Fruit fly (Drosophila melanogaster) whole organism, pupa: ENCODE measurements around the gene ush.

Experiments
- CG10348 ChIP-seq: fragments of 200-800 bp; sonication (Bioruptor generic); IDR thresholded peaks from 2 replicates; pipeline ENCODE4 v1.3.6; 2022; ENCODE audit warnings: missing biosample characterization, missing genetic modification characterization
- CG12605 ChIP-seq: fragments of 200-800 bp; sonication (Bioruptor generic); IDR thresholded peaks from 2 replicates; pipeline ENCODE4 v1.3.6; 2022; ENCODE audit warnings: missing biosample characterization, missing genetic modification characterization
- CG13204 ChIP-seq: fragments of 200-800 bp; sonication (Bioruptor generic); optimal IDR thresholded peaks from 2 replicates; lab custom pipeline; 2018; ENCODE audit warnings: missing biosample characterization, mild to moderate bottlenecking, missing genetic modification characterization, moderate library complexity
- CG14655 ChIP-seq: fragments of 200-800 bp; sonication (Bioruptor generic); optimal IDR thresholded peaks from 3 replicates; lab custom pipeline; 2017; ENCODE audit warnings: mild to moderate bottlenecking, missing biosample characterization, missing genetic modification reagents, missing genetic modification characterization
- CG15710 ChIP-seq: fragments of 200-800 bp; sonication (Bioruptor generic); optimal IDR thresholded peaks from 2 replicates; lab custom pipeline; 2018; ENCODE audit warnings: missing biosample characterization, mild to moderate bottlenecking, missing genetic modification characterization, moderate library complexity
- CG17806 ChIP-seq: fragments of 200-800 bp; sonication (Bioruptor generic); optimal IDR thresholded peaks from 2 replicates; lab custom pipeline; 2018; ENCODE audit warnings: missing biosample characterization, mild to moderate bottlenecking, missing genetic modification characterization, moderate library complexity
- CG32121 ChIP-seq: fragments of 200-800 bp; sonication (Bioruptor generic); IDR thresholded peaks from 2 replicates; pipeline ENCODE4 v1.3.6; 2022; ENCODE audit warnings: missing biosample characterization, missing genetic modification characterization
- CG34367 ChIP-seq: fragments of 200-800 bp; sonication (Bioruptor generic); optimal IDR thresholded peaks from 2 replicates; lab custom pipeline; 2018; ENCODE audit warnings: missing biosample characterization, mild to moderate bottlenecking, missing genetic modification characterization
- CG4496 ChIP-seq: fragments of 200-800 bp; sonication (Bioruptor generic); IDR thresholded peaks from 3 replicates; pipeline ENCODE4 v1.3.6; 2022; ENCODE audit warnings: missing biosample characterization, missing genetic modification characterization
- CG8159 ChIP-seq: fragments of 200-800 bp; sonication (Bioruptor generic); optimal IDR thresholded peaks from 3 replicates; lab custom pipeline; 2018; ENCODE audit warnings: missing biosample characterization, mild to moderate bottlenecking, missing genetic modification characterization, moderate library complexity
- CG8301 ChIP-seq: fragments of 200-800 bp; sonication (Bioruptor generic); optimal IDR thresholded peaks from 2 replicates; lab custom pipeline; 2018; ENCODE audit warnings: missing biosample characterization, mild to moderate bottlenecking, missing genetic modification characterization
- CG9948 ChIP-seq: fragments of 200-800 bp; sonication (Bioruptor generic); optimal IDR thresholded peaks from 2 replicates; lab custom pipeline; 2018; ENCODE audit warnings: missing biosample characterization, mild to moderate bottlenecking, missing genetic modification characterization, moderate library complexity
- D1 ChIP-seq: fragments of 200-800 bp; sonication (Bioruptor generic); optimal IDR thresholded peaks from 2 replicates; lab custom pipeline; 2018; ENCODE audit warnings: missing biosample characterization, mild to moderate bottlenecking, missing genetic modification characterization, moderate library complexity
- EcR ChIP-seq: fragments of 200-800 bp; sonication (Bioruptor generic); optimal IDR thresholded peaks from 3 replicates; lab custom pipeline; 2019; ENCODE audit warnings: missing biosample characterization, missing genetic modification characterization, mild to moderate bottlenecking, moderate library complexity, missing genetic modification reagents
- Ets98B ChIP-seq: fragments of 200-800 bp; sonication (Bioruptor generic); IDR thresholded peaks from 2 replicates; pipeline ENCODE4 v1.3.6; 2022; ENCODE audit warnings: missing biosample characterization, missing genetic modification characterization
- Pif1A ChIP-seq: fragments of 200-800 bp; sonication (Bioruptor generic); optimal IDR thresholded peaks from 3 replicates; lab custom pipeline; 2016; ENCODE audit warnings: missing biosample characterization, missing genetic modification characterization
- Pif1B ChIP-seq: fragments of 200-800 bp; sonication (Bioruptor generic); optimal IDR thresholded peaks from 3 replicates; lab custom pipeline; 2016; ENCODE audit warnings: missing biosample characterization, missing genetic modification characterization
- Snoo ChIP-seq: fragments of 200-800 bp; sonication (Bioruptor generic); optimal IDR thresholded peaks from 3 replicates; lab custom pipeline; 2017; ENCODE audit warnings: missing biosample characterization, mild to moderate bottlenecking, missing genetic modification characterization, inconsistent platforms
- fd96Ca ChIP-seq: fragments of 200-800 bp; sonication (Bioruptor generic); IDR thresholded peaks from 3 replicates; pipeline ENCODE4 v1.3.6; 2022; ENCODE audit warnings: missing biosample characterization, missing genetic modification characterization
- gl ChIP-seq: fragments of 200-800 bp; sonication (Bioruptor generic); optimal IDR thresholded peaks from 2 replicates; lab custom pipeline; 2018; ENCODE audit warnings: missing biosample characterization, mild to moderate bottlenecking, missing genetic modification characterization
- rn ChIP-seq: fragments of 200-800 bp; sonication (Bioruptor generic); IDR thresholded peaks from 2 replicates; pipeline ENCODE4 v1.3.6; 2022; ENCODE audit warnings: missing biosample characterization, missing genetic modification characterization

Gene ush

DNA sequence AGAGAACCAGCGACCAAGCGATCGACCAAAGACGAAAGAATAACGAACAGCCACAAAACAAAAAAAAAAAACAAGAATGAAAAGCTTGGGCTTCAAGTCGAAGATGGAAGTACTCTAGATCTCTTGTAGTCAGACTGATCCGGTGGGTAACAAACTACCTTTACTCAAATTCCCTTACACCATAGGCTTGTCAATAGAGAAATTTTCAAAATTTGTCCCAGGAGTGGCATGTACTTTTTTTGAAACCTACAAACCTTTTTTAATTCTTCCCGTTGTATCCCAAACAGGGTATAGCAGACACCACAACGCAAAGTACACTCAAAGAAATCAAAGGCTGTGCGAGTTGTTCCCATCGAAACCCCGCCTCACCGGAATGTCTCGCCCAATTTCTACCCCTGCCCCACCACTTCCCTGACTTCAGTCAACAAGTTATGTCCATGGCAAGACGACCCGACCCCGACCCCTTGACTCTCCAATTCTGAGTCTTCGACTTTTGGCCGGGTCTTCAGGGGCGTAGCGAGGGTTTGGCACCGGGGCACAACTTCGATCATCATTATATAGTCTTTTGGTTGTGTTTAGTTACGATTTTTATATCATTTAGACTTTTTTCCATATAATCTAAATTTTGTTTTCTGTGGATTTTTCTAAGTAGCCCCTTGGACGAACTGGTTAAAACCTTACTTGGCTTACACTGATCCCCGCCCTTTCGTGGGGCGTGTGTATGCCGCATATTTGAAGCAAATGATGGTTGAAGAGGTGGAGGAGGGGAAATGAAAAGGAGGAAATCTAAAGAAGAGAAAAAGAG lies 46.1 kb upstream of the ush start:
- TF ChIP-seq CG12605 (GFP tag; lab: Robert Waterston, UW) (peak; percentile 62; the same call in 1 of the 2 replicates), CG9948 (peak; percentile 83), rn (GFP tag; lab: Robert Waterston, UW) (no peak; the same call in 1 of the 2 replicates), CG17806 (peak; percentile 81), EcR (GFP tag; lab: Kevin White, UChicago) (peak; percentile 41), CG4496 (GFP tag; lab: Robert Waterston, UW) (peak; percentile 60), Ets98B (GFP tag; lab: Robert Waterston, UW) (peak; percentile 34), Pif1B (GFP tag; lab: Kevin White, UChicago) (peak; percentile 82), CG10348 (GFP tag; lab: Robert Waterston, UW) (no peak; the same call in 1 of the 2 replicates), CG8159 (tag; lab: Kevin White, UChicago) (peak; percentile 82), CG32121 (GFP tag; lab: Robert Waterston, UW) (no peak), D1 (tag; lab: Kevin White, UChicago) (peak; percentile 82), CG34367 (peak; percentile 70), gl (tag; lab: Kevin White, UChicago) (peak; percentile 61), Snoo (tag; lab: Kevin White, UChicago) (peak; percentile 89), CG8301 (tag; lab: Kevin White, UChicago) (peak; percentile 67), CG15710 (peak; percentile 81), CG13204 (peak; percentile 43), fd96Ca (peak; percentile 77), Pif1A (peak; percentile 87), CG14655 (GFP tag; lab: Kevin White, UChicago) (peak; percentile 88)

- peak; percentile 70 for TF ChIP-seq Pif1B (GFP tag; lab: Kevin White, UChicago)
- peak; percentile 88 for TF ChIP-seq CG12605 (GFP tag; lab: Robert Waterston, UW)
- TF ChIP-seq CG34367: peak; percentile 46
- peak; percentile 41; the same call in 1 of the 2 replicates for TF ChIP-seq CG32121 (GFP tag; lab: Robert Waterston, UW)
- TF ChIP-seq CG10348 (GFP tag; lab: Robert Waterston, UW): no peak
- peak; percentile 45 for TF ChIP-seq CG8159 (tag; lab: Kevin White, UChicago)
- TF ChIP-seq D1 (tag; lab: Kevin White, UChicago): no peak
- peak; percentile 55 for TF ChIP-seq CG13204
- peak; percentile 46 for TF ChIP-seq CG15710
- peak; percentile 62 for TF ChIP-seq Pif1A
- peak; percentile 37 for TF ChIP-seq CG17806
- no peak for TF ChIP-seq rn (GFP tag; lab: Robert Waterston, UW)
- peak; percentile 19 for TF ChIP-seq CG8301 (tag; lab: Kevin White, UChicago)
- peak; percentile 11 for TF ChIP-seq Snoo (tag; lab: Kevin White, UChicago)
- TF ChIP-seq EcR (GFP tag; lab: Kevin White, UChicago): peak; percentile 26
- peak; percentile 64 for TF ChIP-seq CG9948
- peak; percentile 88 for TF ChIP-seq CG4496 (GFP tag; lab: Robert Waterston, UW)
- TF ChIP-seq fd96Ca: peak; percentile 69; the same call in 2 of the 3 replicates
- peak; percentile 23 for TF ChIP-seq CG14655 (GFP tag; lab: Kevin White, UChicago)
- TF ChIP-seq gl (tag; lab: Kevin White, UChicago): peak; percentile 87
- peak; percentile 64; the same call in 1 of the 2 replicates for TF ChIP-seq Ets98B (GFP tag; lab: Robert Waterston, UW)
- TF ChIP-seq, all 21 proteins: peak for 18
Measured at dm6 chr2L:430820-431628, 45.0 kb upstream of the ush start, which contains the start of gene ex. TSS of gene ex (plus strand) at chr2L:431227.

DNA sequence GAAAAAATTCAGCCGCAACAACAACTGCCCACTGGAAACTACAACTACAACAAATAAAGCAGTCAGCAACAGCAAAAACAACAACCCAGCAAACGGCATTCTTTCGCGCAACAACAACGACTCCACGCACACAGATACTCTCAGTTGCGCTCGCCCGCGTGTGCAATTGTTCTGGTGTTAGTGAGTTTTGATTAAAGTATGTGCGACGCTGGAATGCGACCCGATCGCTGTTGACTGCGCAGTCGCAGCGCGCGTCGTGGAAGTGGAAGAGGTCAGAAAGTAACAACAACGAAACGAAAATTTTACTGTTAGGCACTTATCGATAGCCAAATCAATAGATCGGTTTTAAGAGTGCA lies 44.4 kb upstream of the ush start:
- TF ChIP-seq CG13204: peak; percentile 58
- TF ChIP-seq CG4496 (GFP tag; lab: Robert Waterston, UW): peak; percentile 9; the same call in 1 of the 3 replicates
- TF ChIP-seq EcR (GFP tag; lab: Kevin White, UChicago): peak; percentile 26
- no peak for TF ChIP-seq CG34367

DNA sequence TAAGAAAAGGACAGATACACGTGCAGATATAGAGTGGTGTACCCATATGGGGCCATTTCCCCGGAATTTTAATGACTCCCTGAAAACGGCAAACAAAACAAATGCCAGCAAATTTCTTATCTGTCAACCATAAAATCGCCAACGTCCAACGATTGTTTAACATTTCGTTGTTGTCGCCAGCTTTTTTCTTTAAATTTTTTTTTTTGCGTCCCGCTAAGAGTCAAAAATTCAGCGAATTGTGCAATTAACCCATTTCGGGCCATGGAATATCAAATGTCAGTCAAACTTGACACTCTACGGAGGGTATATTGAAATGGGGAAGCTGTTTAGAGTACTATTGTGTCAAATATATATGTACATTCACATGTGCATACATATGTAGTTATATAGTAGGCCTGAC lies 43.9 kb upstream of the ush start:
- TF ChIP-seq Pif1B (GFP tag; lab: Kevin White, UChicago) (no peak), rn (GFP tag; lab: Robert Waterston, UW) (no peak), Ets98B (GFP tag; lab: Robert Waterston, UW) (no peak), CG9948 (no peak)
- TF ChIP-seq, all 21 proteins: peak for 0

DNA sequence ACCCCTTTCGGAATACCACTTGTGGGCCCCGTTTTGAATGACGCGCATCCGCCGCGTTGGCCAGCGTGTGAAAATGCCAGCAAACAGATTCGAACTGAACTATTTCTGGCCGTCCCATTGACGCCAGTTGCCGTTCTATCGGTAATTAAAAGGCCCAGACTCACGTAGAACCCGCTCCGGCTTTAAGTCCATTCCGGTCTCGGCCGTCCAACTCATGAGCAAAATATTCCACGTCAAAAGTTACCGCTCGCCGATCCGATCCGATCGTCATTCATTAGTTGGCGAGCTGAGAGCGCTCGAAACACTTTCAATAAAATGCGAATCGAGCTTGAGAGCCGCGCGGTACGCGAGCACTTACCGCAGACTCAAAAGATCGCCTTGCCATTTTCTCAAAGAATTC lies 41.6 kb upstream of the ush start:
- TF ChIP-seq CG9948 (no peak), CG8301 (tag; lab: Kevin White, UChicago) (no peak), Pif1B (GFP tag; lab: Kevin White, UChicago) (no peak), EcR (GFP tag; lab: Kevin White, UChicago) (no peak), gl (tag; lab: Kevin White, UChicago) (no peak), CG34367 (no peak), CG14655 (GFP tag; lab: Kevin White, UChicago) (no peak), CG8159 (tag; lab: Kevin White, UChicago) (no peak), rn (GFP tag; lab: Robert Waterston, UW) (no peak), CG10348 (GFP tag; lab: Robert Waterston, UW) (no peak), CG13204 (no peak), fd96Ca (no peak), Pif1A (no peak)
- TF ChIP-seq, all 21 proteins: peak for 0
